Worm (Caenorhabditis elegans) whole organism, L1 larva: ENCODE measurements around the gene npr-17.

ENCODE experiments used
- C16A3.4 ChIP-seq: fragments of 150-350 bp; optimal IDR thresholded peaks from 2 replicates; lab custom pipeline; 2014; ENCODE audit warnings: missing biosample characterization, missing genetic modification characterization
- C34B4.2 ChIP-seq: sonication (generic microtip); optimal IDR thresholded peaks from 2 replicates; lab custom pipeline; 2017; ENCODE audit warnings: mild to moderate bottlenecking, missing genetic modification characterization, missing compliant biosample characterization
- Y116A8C.19 ChIP-seq: sonication (generic microtip); optimal IDR thresholded peaks from 2 replicates; lab custom pipeline; 2016; ENCODE audit warnings: missing compliant biosample characterization, missing genetic modification characterization, borderline replicate concordance
- aha-1 ChIP-seq: fragments of 150-350 bp; optimal IDR thresholded peaks from 2 replicates; lab custom pipeline; 2014; ENCODE audit warnings: missing biosample characterization, missing genetic modification characterization
- alr-1 ChIP-seq: fragments of 200-800 bp; sonication (Bioruptor generic); optimal IDR thresholded peaks from 2 replicates; lab custom pipeline; 2018; ENCODE audit warnings: borderline replicate concordance, mild to moderate bottlenecking, missing genetic modification characterization, missing compliant biosample characterization
- ceh-63 ChIP-seq: fragments of 200-800 bp; sonication (Bioruptor generic); optimal IDR thresholded peaks from 2 replicates; lab custom pipeline; 2018; ENCODE audit warnings: mild to moderate bottlenecking, missing genetic modification characterization, missing compliant biosample characterization
- ceh-8 ChIP-seq: fragments of 200-800 bp; sonication (Bioruptor generic); optimal IDR thresholded peaks from 2 replicates; lab custom pipeline; 2018; ENCODE audit warnings: mild to moderate bottlenecking, missing genetic modification characterization, moderate library complexity, missing compliant biosample characterization
- ceh-82 ChIP-seq, 3 experiments: fragments of 150-350 bp in 1 of 3; sonication (generic microtip) in 2 of 3; optimal IDR thresholded peaks; 2 replicates each; lab custom pipeline; 2014 to 2017; ENCODE audit warnings: missing biosample characterization in 3 of 3, missing genetic modification characterization in 3 of 3
- ceh-88 ChIP-seq: fragments of 200-800 bp; sonication (Bioruptor generic); IDR thresholded peaks from 2 replicates; pipeline ENCODE4 v1.3.6; 2022; ENCODE audit warnings: missing genetic modification characterization, missing compliant biosample characterization
- ces-1 ChIP-seq: fragments of 150-350 bp; optimal IDR thresholded peaks from 2 replicates; lab custom pipeline; 2014; ENCODE audit warnings: missing biosample characterization, missing genetic modification reagents, missing genetic modification characterization
- efl-3 ChIP-seq: fragments of 200-800 bp; sonication (Bioruptor generic); optimal IDR thresholded peaks from 2 replicates; lab custom pipeline; 2018; ENCODE audit warnings: mild to moderate bottlenecking, missing genetic modification characterization, missing compliant biosample characterization
- egl-13 ChIP-seq: sonication (generic microtip); optimal IDR thresholded peaks from 2 replicates; lab custom pipeline; 2016; ENCODE audit warnings: missing genotype, missing genetic modification reagents, missing genetic modification characterization, missing compliant biosample characterization
- egl-27 ChIP-seq, 2 experiments: fragments of 150-350 bp in 1 of 2; sonication (generic microtip); optimal IDR thresholded peaks; 3 replicates each; lab custom pipeline; 2017 to 2018; ENCODE audit warnings: missing biosample characterization in 2 of 2, missing genetic modification characterization in 2 of 2, missing genetic modification reagents in 2 of 2
- elt-3 ChIP-seq, 6 experiments: fragments of 150-350 bp in 1 of 6; sonication (generic microtip); optimal IDR thresholded peaks; 2 replicates each; lab custom pipeline; 2017 to 2018; ENCODE audit warnings: missing biosample characterization in 6 of 6, missing genetic modification characterization in 6 of 6, inconsistent platforms in 1 of 6
- fkh-10 ChIP-seq: sonication (generic microtip); optimal IDR thresholded peaks from 2 replicates; lab custom pipeline; 2017; ENCODE audit warnings: missing biosample characterization, missing genetic modification reagents, missing genetic modification characterization
- fkh-4 ChIP-seq: sonication (generic microtip); optimal IDR thresholded peaks from 2 replicates; lab custom pipeline; 2016; ENCODE audit warnings: missing compliant biosample characterization, missing genetic modification characterization, borderline replicate concordance
- fkh-8 ChIP-seq: sonication (generic microtip); optimal IDR thresholded peaks from 2 replicates; lab custom pipeline; 2016; ENCODE audit warnings: mild to moderate bottlenecking, missing genetic modification characterization, missing compliant biosample characterization
- grh-1 ChIP-seq: fragments of 200-800 bp; sonication (Bioruptor generic); IDR thresholded peaks from 2 replicates; pipeline ENCODE4 v1.3.6; 2022; ENCODE audit warnings: missing genetic modification reagents, missing genetic modification characterization, missing compliant biosample characterization
- hlh-17 ChIP-seq: fragments of 200-800 bp; sonication (Bioruptor generic); optimal IDR thresholded peaks from 2 replicates; lab custom pipeline; 2018; ENCODE audit warnings: missing genetic modification characterization, mild to moderate bottlenecking, missing compliant biosample characterization, moderate library complexity, borderline replicate concordance
- hlh-4 ChIP-seq: sonication (generic microtip); optimal IDR thresholded peaks from 2 replicates; lab custom pipeline; 2016; ENCODE audit warnings: mild to moderate bottlenecking, missing genetic modification characterization, missing compliant biosample characterization
- jun-1 ChIP-seq: fragments of 150-350 bp; optimal IDR thresholded peaks from 2 replicates; lab custom pipeline; 2014; ENCODE audit warnings: missing biosample characterization, missing genetic modification reagents, missing genetic modification characterization
- lin-14 ChIP-seq: fragments of 200-800 bp; sonication (Bioruptor generic); optimal IDR thresholded peaks from 2 replicates; lab custom pipeline; 2018; ENCODE audit warnings: mild to moderate bottlenecking, missing genetic modification characterization, moderate library complexity, missing compliant biosample characterization
- lin-35 ChIP-seq, 2 experiments: fragments of 150-350 bp; optimal IDR thresholded peaks; 2 replicates each; lab custom pipeline; 2014; ENCODE audit warnings: missing biosample characterization in 2 of 2, missing genetic modification characterization in 2 of 2, missing genetic modification reagents in 2 of 2
- lir-3 ChIP-seq: sonication (generic microtip); optimal IDR thresholded peaks from 2 replicates; lab custom pipeline; 2016; ENCODE audit warnings: mild to moderate bottlenecking, missing genetic modification characterization, moderate library complexity, missing compliant biosample characterization; ENCODE audit not compliant: poor library complexity
- lsy-2 ChIP-seq, 2 experiments: fragments of 150-350 bp; optimal IDR thresholded peaks; 2 replicates each; lab custom pipeline; 2014; ENCODE audit warnings: missing biosample characterization in 2 of 2, missing genetic modification characterization in 2 of 2
- mab-9 ChIP-seq: fragments of 200-800 bp; sonication (Bioruptor generic); IDR thresholded peaks from 2 replicates; pipeline ENCODE4 v1.3.6; 2022; ENCODE audit warnings: missing genetic modification reagents, missing genetic modification characterization, missing compliant biosample characterization
- mef-2 ChIP-seq: fragments of 150-350 bp; optimal IDR thresholded peaks from 2 replicates; lab custom pipeline; 2014; ENCODE audit warnings: missing biosample characterization, missing genetic modification characterization
- mep-1 ChIP-seq: fragments of 150-350 bp; optimal IDR thresholded peaks from 2 replicates; lab custom pipeline; 2014; ENCODE audit warnings: missing biosample characterization, missing genetic modification characterization
- nhr-11 ChIP-seq: fragments of 150-350 bp; optimal IDR thresholded peaks from 2 replicates; lab custom pipeline; 2014; ENCODE audit warnings: missing biosample characterization, missing genetic modification characterization
- nhr-19 ChIP-seq: fragments of 200-800 bp; sonication (Bioruptor generic); conservative IDR thresholded peaks from 2 replicates; pipeline ENCODE4 v1.3.6; 2022; ENCODE audit warnings: missing genetic modification characterization, missing compliant biosample characterization
- nhr-237 ChIP-seq: fragments of 150-350 bp; optimal IDR thresholded peaks from 2 replicates; lab custom pipeline; 2014; ENCODE audit warnings: missing biosample characterization, missing genetic modification characterization
- nhr-28 ChIP-seq: fragments of 150-350 bp; optimal IDR thresholded peaks from 2 replicates; lab custom pipeline; 2014; ENCODE audit warnings: missing biosample characterization, missing genetic modification characterization
- nhr-47 ChIP-seq: sonication (generic microtip); optimal IDR thresholded peaks from 2 replicates; lab custom pipeline; 2016; ENCODE audit warnings: mild to moderate bottlenecking, missing genetic modification characterization, moderate library complexity, missing compliant biosample characterization
- nhr-71 ChIP-seq: sonication (generic microtip); optimal IDR thresholded peaks from 2 replicates; lab custom pipeline; 2016; ENCODE audit warnings: mild to moderate bottlenecking, missing genetic modification characterization, moderate library complexity, missing compliant biosample characterization
- nhr-76 ChIP-seq: sonication (generic microtip); optimal IDR thresholded peaks from 2 replicates; lab custom pipeline; 2017; ENCODE audit warnings: missing biosample characterization, missing genetic modification characterization
- nhr-77 ChIP-seq: fragments of 150-350 bp; optimal IDR thresholded peaks from 2 replicates; lab custom pipeline; 2014; ENCODE audit warnings: missing biosample characterization, missing genetic modification characterization
- nhr-84 ChIP-seq: sonication (generic microtip); optimal IDR thresholded peaks from 2 replicates; lab custom pipeline; 2017; ENCODE audit warnings: missing biosample characterization, missing genetic modification characterization
- nhr-85 ChIP-seq: sonication (generic microtip); peaks from one replicate; lab custom pipeline; 2016; ENCODE audit warnings: missing genetic modification characterization, inconsistent platforms, missing compliant biosample characterization
- nhr-90 ChIP-seq: sonication (generic microtip); optimal IDR thresholded peaks from 2 replicates; lab custom pipeline; 2016; ENCODE audit warnings: mild to moderate bottlenecking, missing genetic modification characterization, missing compliant biosample characterization; ENCODE audit not compliant: poor library complexity
- pag-3 ChIP-seq: sonication (generic microtip); optimal IDR thresholded peaks from 2 replicates; lab custom pipeline; 2017; ENCODE audit warnings: missing genetic modification characterization, mild to moderate bottlenecking, missing compliant biosample characterization, antibody characterized with exemption, borderline replicate concordance; ENCODE audit not compliant: insufficient read depth
- pqm-1 ChIP-seq: sonication (generic microtip); optimal IDR thresholded peaks from 3 replicates; lab custom pipeline; 2017; ENCODE audit warnings: missing biosample characterization, missing genetic modification characterization
- rnt-1 ChIP-seq: sonication (generic microtip); optimal IDR thresholded peaks from 2 replicates; lab custom pipeline; 2016; ENCODE audit warnings: mild to moderate bottlenecking, missing genetic modification characterization, moderate library complexity, missing compliant biosample characterization
- snpc-4 ChIP-seq: fragments of 150-350 bp; optimal IDR thresholded peaks from 2 replicates; lab custom pipeline; 2014; ENCODE audit warnings: missing biosample characterization, missing genetic modification characterization
- sptf-1 ChIP-seq: fragments of 150-350 bp; optimal IDR thresholded peaks from 2 replicates; lab custom pipeline; 2014; ENCODE audit warnings: missing biosample characterization, missing genetic modification characterization
- sup-37 ChIP-seq: fragments of 200-800 bp; sonication (Bioruptor generic); optimal IDR thresholded peaks from 2 replicates; lab custom pipeline; 2018; ENCODE audit warnings: mild to moderate bottlenecking, missing genetic modification characterization, missing compliant biosample characterization
- swsn-7 ChIP-seq: sonication (generic microtip); optimal IDR thresholded peaks from 2 replicates; lab custom pipeline; 2016; ENCODE audit warnings: missing genetic modification characterization, missing compliant biosample characterization
- unc-130 ChIP-seq: fragments of 150-350 bp; optimal IDR thresholded peaks from 2 replicates; lab custom pipeline; 2017; ENCODE audit warnings: missing biosample characterization, missing genetic modification characterization, inconsistent platforms
- unc-62 ChIP-seq: fragments of 150-350 bp; optimal IDR thresholded peaks from 2 replicates; lab custom pipeline; 2014; ENCODE audit warnings: missing biosample characterization, missing genetic modification reagents, missing genetic modification characterization
- zag-1 ChIP-seq: fragments of 150-350 bp; optimal IDR thresholded peaks from 2 replicates; lab custom pipeline; 2014; ENCODE audit warnings: missing biosample characterization, missing genetic modification characterization
- zip-4 ChIP-seq: fragments of 200-800 bp; sonication (Bioruptor generic); optimal IDR thresholded peaks from 2 replicates; lab custom pipeline; 2018; ENCODE audit warnings: mild to moderate bottlenecking, missing genetic modification characterization, moderate library complexity, missing compliant biosample characterization
- ztf-4 ChIP-seq: fragments of 150-350 bp; optimal IDR thresholded peaks from 2 replicates; lab custom pipeline; 2014; ENCODE audit warnings: missing biosample characterization, missing genetic modification characterization

Gene npr-17

DNA sequence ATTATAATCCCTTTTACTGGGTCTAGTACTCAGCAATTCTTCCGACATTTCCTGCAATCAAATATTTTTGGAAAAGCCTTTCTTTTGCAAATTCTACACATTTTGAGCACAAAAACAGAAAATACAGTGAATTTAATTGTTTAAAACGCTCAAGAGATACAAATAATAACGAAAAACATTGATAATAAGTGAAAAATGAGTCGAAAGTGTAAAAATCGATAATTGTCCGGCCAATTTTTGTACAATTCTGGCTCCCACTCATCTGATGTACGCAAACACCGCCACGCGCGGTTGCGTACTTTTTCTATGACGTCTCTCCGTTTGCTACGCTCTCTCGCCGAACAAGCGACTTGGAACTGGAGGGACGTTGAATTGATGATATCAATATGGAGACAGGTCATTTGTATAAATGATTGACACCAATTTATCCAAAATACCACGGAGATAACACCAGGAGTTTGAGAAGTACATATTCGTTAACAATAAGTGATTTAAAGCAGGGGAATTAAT, 24.6 kb upstream of the npr-17 start, which contains the start of gene lin-36:
TSS of gene lin-36 (minus strand) at position 51 of the 510 bp plus-strand sequence.
- TF ChIP-seq fkh-10 (GFP tag; lab: Kevin White, UChicago) (no peak), egl-13 (tag; lab: Kevin White, UChicago) (peak; percentile 44), ztf-4 (tag; lab: Kevin White, UChicago) (peak; percentile 62), pqm-1 (tag; lab: Kevin White, UChicago) (no peak), nhr-28 (tag; lab: Kevin White, UChicago) (no peak), efl-3 (GFP tag; lab: Kevin White, UChicago) (no peak), unc-62 (peak; percentile 72), nhr-19 (GFP tag; lab: Robert Waterston, UW) (peak; percentile 76), sup-37 (no peak), C16A3.4 (tag; lab: Kevin White, UChicago) (peak; percentile 81), jun-1 (tag; lab: Kevin White, UChicago) (peak; percentile 79), aha-1 (tag; lab: Kevin White, UChicago) (no peak), egl-27 (tag; optimal IDR thresholded peaks at IDR 0.05; lab: Kevin White, UChicago) (peak in 1 of 2 experiments; percentile 6), lsy-2 (tag; optimal IDR thresholded peaks at IDR 0.05; lab: Kevin White, UChicago) (peak; percentile 88 to 91), pag-3 (no peak), nhr-85 (tag; lab: Kevin White, UChicago) (peak; percentile 92), mab-9 (peak; percentile 52; the same call in 1 of the 2 replicates), fkh-8 (tag; lab: Kevin White, UChicago) (peak; percentile 80), lir-3 (tag; lab: Kevin White, UChicago) (peak; percentile 69), C34B4.2 (no peak), hlh-17 (no peak), ces-1 (no peak), grh-1 (GFP tag; lab: Robert Waterston, UW) (peak; percentile 78), Y116A8C.19 (tag; lab: Kevin White, UChicago) (no peak), nhr-76 (tag; lab: Kevin White, UChicago) (no peak), nhr-90 (tag; lab: Kevin White, UChicago) (peak; percentile 62), lin-14 (GFP tag; lab: Kevin White, UChicago) (peak; percentile 90), lin-35 (GFP tag; optimal IDR thresholded peaks at IDR 0.05; lab: Kevin White, UChicago) (peak; percentile 85 to 94), mef-2 (tag; lab: Kevin White, UChicago) (no peak), ceh-8 (no peak), mep-1 (tag; lab: Kevin White, UChicago) (peak; percentile 94), ceh-82 (tag; optimal IDR thresholded peaks at IDR 0.05; lab: Kevin White, UChicago) (peak; percentile 71 to 91 (median 84)), rnt-1 (peak; percentile 89), hlh-4 (tag; lab: Kevin White, UChicago) (no peak), nhr-77 (tag; lab: Kevin White, UChicago) (peak; percentile 62), nhr-71 (peak; percentile 90), nhr-47 (tag; lab: Kevin White, UChicago) (peak; percentile 86), alr-1 (tag; lab: Kevin White, UChicago) (no peak), ceh-63 (no peak), nhr-237 (tag; lab: Kevin White, UChicago) (no peak), sptf-1 (no peak), snpc-4 (peak; percentile 52), zip-4 (GFP tag; lab: Kevin White, UChicago) (peak; percentile 38), nhr-84 (tag; lab: Kevin White, UChicago) (no peak), nhr-11 (tag; lab: Kevin White, UChicago) (no peak), swsn-7 (peak; percentile 85), fkh-4 (tag; lab: Kevin White, UChicago) (no peak), unc-130 (peak; percentile 73), zag-1 (peak; percentile 10), elt-3 (tag; optimal IDR thresholded peaks at IDR 0.05; lab: Kevin White, UChicago) (peak in 2 of 6 experiments; percentile 72 to 77), ceh-88 (GFP tag; lab: Robert Waterston, UW) (peak; percentile 19; the same call in 1 of the 2 replicates)
